Worm (Caenorhabditis elegans): Measurements from ENCODE around the gene npp-8.

ce11 chrIV:1548457-1548861 is 47.2 kb downstream of the npp-8 start, which contains the start of gene col-107:
- TF ChIP-seq attf-3 (GFP tag; conservative IDR thresholded peaks at IDR 0.05) (no peak), hlh-12 (tag; optimal IDR thresholded peaks at IDR 0.05) (no peak), Y53F4B.3 (GFP tag; IDR thresholded peaks at IDR 0.05) (no peak), B0019.2 (GFP tag; conservative IDR thresholded peaks at IDR 0.05) (no peak), rec-8 (tag; optimal IDR thresholded peaks at IDR 0.05) (no peak), unc-62 (GFP tag; optimal IDR thresholded peaks at IDR 0.05) (no peak), pha-4 (tag; optimal IDR thresholded peaks at IDR 0.05) (no peak), lin-26 (GFP tag; IDR thresholded peaks at IDR 0.05) (no peak), egl-18 (GFP tag; IDR thresholded peaks at IDR 0.05) (no peak), madf-10 (tag; optimal IDR thresholded peaks at IDR 0.05) (no peak), him-1 (tag; optimal IDR thresholded peaks at IDR 0.05) (no peak)
